Fruit fly (Drosophila melanogaster) whole organism, prepupa: ENCODE data around the gene comm3.

ENCODE experiments used
- Blimp-1 ChIP-seq: fragments of 200-800 bp; sonication (Bioruptor generic); optimal IDR thresholded peaks from 3 replicates; lab custom pipeline; 2017; ENCODE audit warnings: missing biosample characterization, missing genetic modification characterization, mild to moderate bottlenecking, moderate library complexity, missing genetic modification reagents
- CG10631 ChIP-seq: fragments of 200-800 bp; sonication (Bioruptor generic); optimal IDR thresholded peaks from 2 replicates; lab custom pipeline; 2016; ENCODE audit warnings: missing biosample characterization, missing genetic modification characterization
- CG10669 ChIP-seq: fragments of 200-800 bp; sonication (Bioruptor generic); optimal IDR thresholded peaks from 3 replicates; lab custom pipeline; 2018; ENCODE audit warnings: missing biosample characterization, mild to moderate bottlenecking, missing genetic modification characterization, moderate library complexity
- CG11294 ChIP-seq: fragments of 200-800 bp; sonication (Bioruptor generic); IDR thresholded peaks from 2 replicates; pipeline ENCODE4 v1.3.6; 2022; ENCODE audit warnings: missing biosample characterization, missing genetic modification characterization
- CG11762 ChIP-seq: fragments of 200-800 bp; sonication (Bioruptor generic); optimal IDR thresholded peaks from 3 replicates; lab custom pipeline; 2016; ENCODE audit warnings: missing biosample characterization, missing genetic modification characterization; ENCODE audit not compliant: insufficient read depth
- CG11902 ChIP-seq: fragments of 200-800 bp; sonication (Bioruptor generic); optimal IDR thresholded peaks from 3 replicates; lab custom pipeline; 2016; ENCODE audit warnings: missing biosample characterization, missing genetic modification characterization
- CG15336 ChIP-seq: fragments of 200-800 bp; sonication (Bioruptor generic); IDR thresholded peaks from 2 replicates; pipeline ENCODE4 v1.3.6; 2022; ENCODE audit warnings: missing biosample characterization, missing genetic modification characterization
- CG1621 ChIP-seq: fragments of 200-800 bp; sonication (Bioruptor generic); optimal IDR thresholded peaks from 3 replicates; lab custom pipeline; 2018; ENCODE audit warnings: missing biosample characterization, mild to moderate bottlenecking, missing genetic modification characterization
- CG3032 ChIP-seq: fragments of 200-800 bp; optimal IDR thresholded peaks from 2 replicates; lab custom pipeline; 2019; ENCODE audit warnings: missing biosample characterization, mild to moderate bottlenecking, missing genetic modification characterization, moderate library complexity
- CG31627 ChIP-seq: fragments of 200-800 bp; sonication (Bioruptor generic); optimal IDR thresholded peaks from 3 replicates; lab custom pipeline; 2016; ENCODE audit warnings: missing biosample characterization, missing genetic modification characterization
- CG32006 ChIP-seq: fragments of 200-800 bp; sonication (Bioruptor generic); optimal IDR thresholded peaks from 3 replicates; lab custom pipeline; 2017; ENCODE audit warnings: missing biosample characterization, mild to moderate bottlenecking, missing genetic modification characterization
- CG34406 ChIP-seq: fragments of 200-800 bp; sonication (Bioruptor generic); optimal IDR thresholded peaks from 3 replicates; lab custom pipeline; 2016; ENCODE audit warnings: missing biosample characterization, missing genetic modification characterization
- CG4318 ChIP-seq: fragments of 200-800 bp; sonication (Bioruptor generic); optimal IDR thresholded peaks from 3 replicates; lab custom pipeline; 2017; ENCODE audit warnings: missing biosample characterization, mild to moderate bottlenecking, missing genetic modification characterization
- CG6163 ChIP-seq: fragments of 200-800 bp; sonication (Bioruptor generic); IDR thresholded peaks from 3 replicates; pipeline ENCODE4 v1.3.6; 2022; ENCODE audit warnings: missing biosample characterization, missing genetic modification characterization
- CG6276 ChIP-seq: fragments of 200-800 bp; sonication (Bioruptor generic); optimal IDR thresholded peaks from 2 replicates; lab custom pipeline; 2017; ENCODE audit warnings: missing biosample characterization, mild to moderate bottlenecking, missing genetic modification characterization
- CG6792 ChIP-seq: fragments of 200-800 bp; sonication (Bioruptor generic); optimal IDR thresholded peaks from 3 replicates; lab custom pipeline; 2016; ENCODE audit warnings: missing biosample characterization, missing genetic modification characterization
- CG6808 ChIP-seq: fragments of 200-800 bp; sonication (Bioruptor generic); optimal IDR thresholded peaks from 3 replicates; lab custom pipeline; 2017; ENCODE audit warnings: missing biosample characterization, missing genetic modification characterization, mild to moderate bottlenecking, moderate library complexity, missing genetic modification reagents
- CG6854 ChIP-seq: fragments of 200-800 bp; sonication (Bioruptor generic); optimal IDR thresholded peaks from 2 replicates; lab custom pipeline; 2017; ENCODE audit warnings: missing biosample characterization, mild to moderate bottlenecking, missing genetic modification characterization
- CG7368 ChIP-seq: fragments of 200-800 bp; sonication (Bioruptor generic); optimal IDR thresholded peaks from 3 replicates; lab custom pipeline; 2016; ENCODE audit warnings: missing biosample characterization, missing genetic modification characterization
- CG8319 ChIP-seq: fragments of 200-800 bp; sonication (Bioruptor generic); optimal IDR thresholded peaks from 3 replicates; lab custom pipeline; 2016; ENCODE audit warnings: missing biosample characterization, missing genetic modification characterization
- CG8632 ChIP-seq: fragments of 200-800 bp; sonication (Bioruptor generic); optimal IDR thresholded peaks from 3 replicates; lab custom pipeline; 2016; ENCODE audit warnings: missing biosample characterization, missing genetic modification characterization
- CG9139 ChIP-seq: fragments of 200-800 bp; sonication (Bioruptor generic); optimal IDR thresholded peaks from 3 replicates; lab custom pipeline; 2017; ENCODE audit warnings: missing biosample characterization, mild to moderate bottlenecking, missing genetic modification characterization
- Eip75B ChIP-seq: fragments of 200-800 bp; sonication (Bioruptor generic); optimal IDR thresholded peaks from 3 replicates; lab custom pipeline; 2016; ENCODE audit warnings: missing biosample characterization, missing genetic modification characterization
- Eip78C ChIP-seq: fragments of 200-800 bp; sonication (Bioruptor generic); peaks from one replicate; lab custom pipeline; 2016; ENCODE audit warnings: missing biosample characterization, missing genetic modification characterization
- Eip93F ChIP-seq: fragments of 200-800 bp; sonication (Bioruptor generic); optimal IDR thresholded peaks from 2 replicates; lab custom pipeline; 2016; ENCODE audit warnings: missing biosample characterization, mild to moderate bottlenecking, missing genetic modification characterization
- Ets21C ChIP-seq: fragments of 200-800 bp; sonication (Bioruptor generic); optimal IDR thresholded peaks from 3 replicates; lab custom pipeline; 2016; ENCODE audit warnings: missing biosample characterization, missing genetic modification characterization
- Ets96B ChIP-seq: fragments of 200-800 bp; optimal IDR thresholded peaks from 2 replicates; lab custom pipeline; 2019; ENCODE audit warnings: missing biosample characterization, mild to moderate bottlenecking, missing genetic modification characterization, moderate library complexity
- Gug ChIP-seq: fragments of 200-800 bp; sonication (Bioruptor generic); IDR thresholded peaks from 2 replicates; pipeline ENCODE4 v1.3.6; 2022; ENCODE audit warnings: missing biosample characterization, missing genetic modification characterization
- Hr38 ChIP-seq: sonication (Bioruptor generic); optimal IDR thresholded peaks from 2 replicates; lab custom pipeline; 2016; ENCODE audit warnings: missing biosample characterization, missing genetic modification characterization
- Hr4 ChIP-seq: fragments of 200-800 bp; sonication (Bioruptor generic); optimal IDR thresholded peaks from 3 replicates; lab custom pipeline; 2016; ENCODE audit warnings: missing biosample characterization, missing genetic modification characterization
- Lpt ChIP-seq: fragments of 200-800 bp; sonication (Bioruptor generic); optimal IDR thresholded peaks from 3 replicates; lab custom pipeline; 2016; ENCODE audit warnings: missing biosample characterization, missing genetic modification characterization
- Met ChIP-seq: fragments of 200-800 bp; sonication (Bioruptor generic); optimal IDR thresholded peaks from 3 replicates; lab custom pipeline; 2016; ENCODE audit warnings: missing biosample characterization, missing genetic modification characterization
- OdsH ChIP-seq: fragments of 200-800 bp; sonication (Bioruptor generic); optimal IDR thresholded peaks from 3 replicates; lab custom pipeline; 2016; ENCODE audit warnings: missing biosample characterization, missing genetic modification characterization
- Smox ChIP-seq: fragments of 200-800 bp; sonication (Bioruptor generic); optimal IDR thresholded peaks from 3 replicates; lab custom pipeline; 2016; ENCODE audit warnings: missing biosample characterization, missing genetic modification characterization
- Sox102F ChIP-seq: fragments of 200-800 bp; sonication (Bioruptor generic); optimal IDR thresholded peaks from 2 replicates; lab custom pipeline; 2016; ENCODE audit warnings: missing biosample characterization, mild to moderate bottlenecking, missing genetic modification characterization
- Sox14 ChIP-seq: fragments of 200-800 bp; sonication (Bioruptor generic); optimal IDR thresholded peaks from 3 replicates; lab custom pipeline; 2016; ENCODE audit warnings: missing biosample characterization, missing genetic modification characterization
- Sox15 ChIP-seq: fragments of 200-800 bp; sonication (Bioruptor generic); optimal IDR thresholded peaks from 3 replicates; lab custom pipeline; 2016; ENCODE audit warnings: missing biosample characterization, missing genetic modification characterization
- achi ChIP-seq: fragments of 200-800 bp; sonication (Bioruptor generic); optimal IDR thresholded peaks from 3 replicates; lab custom pipeline; 2016; ENCODE audit warnings: missing biosample characterization, missing genetic modification characterization
- dac ChIP-seq: fragments of 200-800 bp; sonication (Bioruptor generic); optimal IDR thresholded peaks from 2 replicates; lab custom pipeline; 2017; ENCODE audit warnings: missing biosample characterization, mild to moderate bottlenecking, missing genetic modification characterization
- dsx ChIP-seq: fragments of 200-800 bp; optimal IDR thresholded peaks from 3 replicates; lab custom pipeline; 2019; ENCODE audit warnings: missing biosample characterization, mild to moderate bottlenecking, missing genetic modification characterization, moderate library complexity; ENCODE audit not compliant: poor library complexity, severe bottlenecking
- esn ChIP-seq: fragments of 200-800 bp; sonication (Bioruptor generic); optimal IDR thresholded peaks from 2 replicates; lab custom pipeline; 2016; ENCODE audit warnings: missing biosample characterization, mild to moderate bottlenecking, missing genetic modification characterization, moderate library complexity
- fd59A ChIP-seq: fragments of 200-800 bp; sonication (Bioruptor generic); optimal IDR thresholded peaks from 2 replicates; lab custom pipeline; 2017; ENCODE audit warnings: missing biosample characterization, mild to moderate bottlenecking, missing genetic modification characterization, missing genetic modification reagents
- fd85E ChIP-seq: fragments of 200-800 bp; sonication (Bioruptor generic); optimal IDR thresholded peaks from 3 replicates; lab custom pipeline; 2016; ENCODE audit warnings: missing biosample characterization, missing genetic modification characterization
- fkh ChIP-seq: fragments of 200-800 bp; sonication (Bioruptor generic); optimal IDR thresholded peaks from 3 replicates; lab custom pipeline; 2017; ENCODE audit warnings: missing biosample characterization, mild to moderate bottlenecking, missing genetic modification characterization, moderate library complexity
- lz ChIP-seq: fragments of 200-800 bp; sonication (Bioruptor generic); optimal IDR thresholded peaks from 3 replicates; lab custom pipeline; 2016; ENCODE audit warnings: missing biosample characterization, missing genetic modification characterization
- net ChIP-seq: fragments of 200-800 bp; sonication (Bioruptor generic); optimal IDR thresholded peaks from 3 replicates; lab custom pipeline; 2016; ENCODE audit warnings: missing biosample characterization, missing genetic modification characterization
- pdm3 ChIP-seq: fragments of 200-800 bp; sonication (Bioruptor generic); optimal IDR thresholded peaks from 3 replicates; lab custom pipeline; 2016; ENCODE audit warnings: missing biosample characterization, missing genetic modification characterization
- salr ChIP-seq, 2 experiments: fragments of 200-800 bp; sonication (Bioruptor generic); optimal IDR thresholded peaks; 3 replicates each; lab custom pipeline; 2016 to 2018; ENCODE audit warnings: missing biosample characterization in 2 of 2, missing genetic modification characterization in 2 of 2, mild to moderate bottlenecking in 1 of 2
- ss ChIP-seq, 2 experiments: fragments of 200-800 bp; sonication (Bioruptor generic); optimal IDR thresholded peaks; 2 replicates in 1 of 2; 3 replicates in 1 of 2; lab custom pipeline; 2017 to 2018; ENCODE audit warnings: mild to moderate bottlenecking in 2 of 2, missing biosample characterization in 2 of 2, missing genetic modification characterization in 2 of 2, moderate library complexity in 1 of 2
- svp ChIP-seq: fragments of 200-800 bp; sonication (Bioruptor generic); peaks from one replicate; lab custom pipeline; 2016; ENCODE audit warnings: missing biosample characterization, missing genetic modification characterization
- topi ChIP-seq: fragments of 200-800 bp; sonication (Bioruptor generic); optimal IDR thresholded peaks from 3 replicates; lab custom pipeline; 2016; ENCODE audit warnings: missing biosample characterization, missing genetic modification characterization
- vri ChIP-seq: fragments of 200-800 bp; sonication (Bioruptor generic); optimal IDR thresholded peaks from 3 replicates; lab custom pipeline; 2016; ENCODE audit warnings: missing biosample characterization, mild to moderate bottlenecking, missing genetic modification characterization

Gene comm3

dm6 chr3L:15641590-15642019 lies 6.0 kb downstream of the comm3 start:
- TF ChIP-seq CG7368 (peak; percentile 0), CG11902 (GFP tag; lab: Kevin White, UChicago) (peak; percentile 31), Eip93F (GFP tag; lab: Kevin White, UChicago) (no peak), Smox (peak; percentile 49), CG34406 (GFP tag; lab: Kevin White, UChicago) (peak; percentile 23), CG9139 (GFP tag; lab: Kevin White, UChicago) (no peak), CG32006 (GFP tag; lab: Kevin White, UChicago) (peak; percentile 51), CG6808 (GFP tag; lab: Kevin White, UChicago) (peak; percentile 29), Eip78C (GFP tag; lab: Kevin White, UChicago) (peak; percentile 75), Ets96B (tag; lab: Kevin White, UChicago) (peak; percentile 50), net (peak; percentile 5), Hr4 (GFP tag; lab: Kevin White, UChicago) (no peak), dsx (GFP tag; lab: Kevin White, UChicago) (peak; percentile 17), Met (GFP tag; lab: Kevin White, UChicago) (peak; percentile 65), esn (GFP tag; lab: Kevin White, UChicago) (peak; percentile 73), CG11762 (peak; percentile 43), CG8632 (GFP tag; lab: Kevin White, UChicago) (peak; percentile 44), Sox15 (no peak), OdsH (peak; percentile 34), CG6792 (peak; percentile 45), CG11294 (GFP tag; lab: Robert Waterston, UW) (no peak), fkh (GFP tag; lab: Kevin White, UChicago) (no peak), CG3032 (tag; lab: Kevin White, UChicago) (peak; percentile 41), topi (peak; percentile 64), Blimp-1 (peak; percentile 49), Sox102F (GFP tag; lab: Kevin White, UChicago) (peak; percentile 53), CG6854 (GFP tag; lab: Kevin White, UChicago) (no peak), Ets21C (GFP tag; lab: Kevin White, UChicago) (peak; percentile 3), CG4318 (GFP tag; lab: Kevin White, UChicago) (peak; percentile 14), CG1621 (tag; lab: Kevin White, UChicago) (peak; percentile 3), CG31627 (GFP tag; lab: Kevin White, UChicago) (peak; percentile 38), Lpt (peak; percentile 32), Sox14 (peak; percentile 64), salr (GFP tag; optimal IDR thresholded peaks at IDR 0.05; lab: Kevin White, UChicago) (peak in 1 of 2 experiments; percentile 20), CG15336 (0 out of 2 replicates have a peak, but pooled peaks have one; percentile 27), Hr38 (GFP tag; lab: Kevin White, UChicago) (no peak), fd85E (GFP tag; lab: Kevin White, UChicago) (no peak), dac (peak; percentile 29), CG10631 (GFP tag; lab: Kevin White, UChicago) (peak; percentile 49), Gug (0 out of 2 replicates have a peak, but pooled peaks have one; percentile 21), pdm3 (GFP tag; lab: Kevin White, UChicago) (peak; percentile 44), lz (GFP tag; lab: Kevin White, UChicago) (peak; percentile 27), CG6276 (no peak), vri (GFP tag; lab: Kevin White, UChicago) (no peak), CG8319 (GFP tag; lab: Kevin White, UChicago) (peak; percentile 37), fd59A (GFP tag; lab: Kevin White, UChicago) (peak; percentile 33), achi (GFP tag; lab: Kevin White, UChicago) (no peak), CG10669 (GFP tag; lab: Kevin White, UChicago) (peak; percentile 66), Eip75B (GFP tag; lab: Kevin White, UChicago) (peak; percentile 52), svp (GFP tag; lab: Kevin White, UChicago) (peak; percentile 73), CG6163 (peak; percentile 41; the same call in 1 of the 3 replicates), ss (GFP tag; optimal IDR thresholded peaks at IDR 0.05; lab: Kevin White, UChicago) (peak in 1 of 2 experiments; percentile 51)
